Worm (Caenorhabditis elegans): ENCODE data around the gene T21H3.5.

T21H3.5 gene

ce11 chrV:1149734-1150669 lies 14.1 kb downstream of the T21H3.5 start (continued):
- TF ChIP-seq egl-43 (GFP tag; IDR thresholded peaks at IDR 0.05) (peak; percentile 41; the same call in 1 of the 2 replicates), ctbp-1 (GFP tag; IDR thresholded peaks at IDR 0.05) (peak; percentile 43; the same call in 1 of the 2 replicates), daf-16 (GFP tag; optimal IDR thresholded peaks at IDR 0.05) (no peak), daf-16 (tag; optimal IDR thresholded peaks at IDR 0.05) (no peak), php-3 (GFP tag; IDR thresholded peaks at IDR 0.05) (no peak), R02D3.7 (tag; optimal IDR thresholded peaks at IDR 0.05) (no peak), Y48G9A.11 (GFP tag; IDR thresholded peaks at IDR 0.05) (no peak), lsy-2 (tag; optimal IDR thresholded peaks at IDR 0.05) (peak in 1 of 2 experiments; percentile 45), nhr-6 (tag; optimal IDR thresholded peaks at IDR 0.05) (no peak), D1046.2 (GFP tag; IDR thresholded peaks at IDR 0.05) (no peak), unc-130 (GFP tag; optimal IDR thresholded peaks at IDR 0.05) (no peak), aly-2 (tag; optimal IDR thresholded peaks at IDR 0.05) (no peak), ztf-11 (tag; optimal IDR thresholded peaks at IDR 0.05) (no peak), T26A8.4 (GFP tag; IDR thresholded peaks at IDR 0.05) (no peak), skn-1 (tag; optimal IDR thresholded peaks at IDR 0.05) (no peak), attf-4 (tag; optimal IDR thresholded peaks at IDR 0.05) (no peak), tra-1 (GFP tag; IDR thresholded peaks at IDR 0.05) (no peak), lin-29 (GFP tag; IDR thresholded peaks at IDR 0.05) (no peak), ceh-28 (tag; optimal IDR thresholded peaks at IDR 0.05) (no peak), cey-2 (tag; optimal IDR thresholded peaks at IDR 0.05; ENCODE audit: borderline replicate concordance, insufficient read depth) (no peak), hlh-30 (tag; optimal IDR thresholded peaks at IDR 0.05; ENCODE audit: insufficient read depth) (peak; percentile 54), dpl-1 (GFP tag; optimal IDR thresholded peaks at IDR 0.05) (no peak), unc-39 (tag; optimal IDR thresholded peaks at IDR 0.05) (no peak), F49E8.2 (tag; optimal IDR thresholded peaks at IDR 0.05; ENCODE audit: borderline replicate concordance) (no peak), pqm-1 (tag; optimal IDR thresholded peaks at IDR 0.05) (no peak), snpc-1.2 (GFP tag; IDR thresholded peaks at IDR 0.05) (no peak), tag-97 (GFP tag; IDR thresholded peaks at IDR 0.05) (no peak), hlh-11 (tag; optimal IDR thresholded peaks at IDR 0.05) (peak; percentile 10), dmd-8 (GFP tag; IDR thresholded peaks at IDR 0.05) (no peak), lin-15B (tag; optimal IDR thresholded peaks at IDR 0.05) (no peak), Y105C5A.15 (GFP tag; IDR thresholded peaks at IDR 0.05) (no peak), lin-13 (GFP tag; optimal IDR thresholded peaks at IDR 0.05) (no peak), mxl-2 (GFP tag; conservative IDR thresholded peaks at IDR 0.05) (no peak), nhr-237 (tag; optimal IDR thresholded peaks at IDR 0.05) (peak; percentile 15), F10B5.3 (tag; optimal IDR thresholded peaks at IDR 0.05) (no peak), set-16 (GFP tag; IDR thresholded peaks at IDR 0.05) (no peak), ztf-7 (tag; optimal IDR thresholded peaks at IDR 0.05) (no peak), fkh-10 (GFP tag; optimal IDR thresholded peaks at IDR 0.05) (peak; percentile 63), nhr-77 (tag; optimal IDR thresholded peaks at IDR 0.05) (no peak), daf-8 (GFP tag; IDR thresholded peaks at IDR 0.05) (no peak), zfp-2 (tag; optimal IDR thresholded peaks at IDR 0.05) (no peak), madf-9 (GFP tag; conservative IDR thresholded peaks at IDR 0.05) (no peak)

ce11 chrV:1142251-1142650 lies 21.8 kb downstream of the T21H3.5 start:
- TF ChIP-seq php-3 (GFP tag; IDR thresholded peaks at IDR 0.05): no peak
- TF ChIP-seq Y75B8A.6 (GFP tag; IDR thresholded peaks at IDR 0.05): no peak
- no peak for TF ChIP-seq hmg-1.1 (GFP tag; IDR thresholded peaks at IDR 0.05)
- TF ChIP-seq unc-62 (GFP tag; optimal IDR thresholded peaks at IDR 0.05 in 1 of 2): no peak
- no peak for TF ChIP-seq unc-62 (tag; optimal IDR thresholded peaks at IDR 0.05)
- TF ChIP-seq aha-1 (tag): peak; percentile 72
